Fruit fly (Drosophila melanogaster): ENCODE data around the gene CG14453.

DNA sequence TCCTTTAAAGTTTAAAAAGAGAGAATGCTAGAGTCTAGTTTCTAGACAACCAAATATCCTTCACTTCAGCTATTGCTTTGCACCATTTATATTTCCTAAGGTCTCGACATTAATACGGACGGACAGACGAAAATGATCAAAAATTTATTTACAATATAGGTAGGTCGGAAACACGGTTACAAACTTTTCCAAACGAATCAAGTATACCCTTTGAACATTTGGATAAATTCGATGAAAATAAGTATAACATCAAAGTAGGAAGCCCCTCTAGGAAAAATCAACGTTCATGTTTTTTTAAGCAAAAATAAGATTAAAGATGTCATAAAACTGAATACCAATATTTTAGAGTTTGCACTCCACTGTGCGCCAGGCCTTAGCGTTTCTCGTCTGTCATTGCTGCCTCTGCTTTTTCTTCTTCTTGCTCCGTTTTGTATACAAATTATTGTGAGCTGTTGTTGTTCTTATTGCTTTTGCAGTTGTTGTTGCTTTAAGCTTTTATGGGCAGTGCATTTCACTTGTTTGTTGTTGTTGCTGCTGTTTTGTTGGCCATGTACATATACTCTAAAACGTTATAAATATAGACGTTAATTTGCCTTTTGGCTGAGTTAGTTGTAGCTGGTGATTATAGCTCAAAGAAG, 49.2 kb downstream of the CG14453 start:
- no peak for TF ChIP-seq CG8478 (optimal IDR thresholded peaks at IDR 0.05)
- no peak for TF ChIP-seq usp (GFP tag; optimal IDR thresholded peaks at IDR 0.05)
- no peak for TF ChIP-seq psq (optimal IDR thresholded peaks at IDR 0.05)

Measured in whole organism.